Worm (Caenorhabditis elegans) whole organism, mixed stage, embryonic: Measurements from ENCODE around the gene nas-17.

ENCODE experiments used
- bed-3 ChIP-seq: fragments of 200-800 bp; sonication (Bioruptor generic); optimal IDR thresholded peaks from 3 replicates; lab custom pipeline; 2018; ENCODE audit warnings: mild to moderate bottlenecking, missing genetic modification characterization, moderate library complexity, missing compliant biosample characterization
- blmp-1 ChIP-seq: fragments of 150-350 bp; optimal IDR thresholded peaks from 2 replicates; lab custom pipeline; 2014; ENCODE audit warnings: missing biosample characterization, missing genetic modification characterization
- ceh-39 ChIP-seq: fragments of 150-350 bp; optimal IDR thresholded peaks from 2 replicates; lab custom pipeline; 2014; ENCODE audit warnings: missing biosample characterization, missing genetic modification characterization
- ceh-83 ChIP-seq: fragments of 200-800 bp; sonication (Bioruptor generic); optimal IDR thresholded peaks from 2 replicates; lab custom pipeline; 2018; ENCODE audit warnings: mild to moderate bottlenecking, missing genetic modification characterization, missing compliant biosample characterization
- ces-1 ChIP-seq: fragments of 150-350 bp; optimal IDR thresholded peaks from 2 replicates; lab custom pipeline; 2014; ENCODE audit warnings: missing biosample characterization, missing genetic modification reagents, missing genetic modification characterization
- cnd-1 ChIP-seq: fragments of 200-800 bp; sonication (Bioruptor generic); optimal IDR thresholded peaks from 2 replicates; lab custom pipeline; 2018; ENCODE audit warnings: mild to moderate bottlenecking, missing genetic modification characterization, missing compliant biosample characterization
- elt-1 ChIP-seq: sonication (generic microtip); optimal IDR thresholded peaks from 2 replicates; lab custom pipeline; 2017; ENCODE audit warnings: missing genetic modification characterization, mild to moderate bottlenecking, missing compliant biosample characterization, antibody characterized with exemption, moderate library complexity, borderline replicate concordance; ENCODE audit not compliant: insufficient read depth
- flh-1 ChIP-seq: fragments of 200-800 bp; sonication (Bioruptor generic); optimal IDR thresholded peaks from 2 replicates; lab custom pipeline; 2018; ENCODE audit warnings: mild to moderate bottlenecking, missing genetic modification characterization, moderate library complexity, missing compliant biosample characterization
- ham-2 ChIP-seq: fragments of 200-800 bp; sonication (Bioruptor generic); optimal IDR thresholded peaks from 2 replicates; lab custom pipeline; 2018; ENCODE audit warnings: mild to moderate bottlenecking, missing genetic modification characterization, missing compliant biosample characterization
- hlh-1 ChIP-seq: fragments of 150-350 bp; optimal IDR thresholded peaks from 2 replicates; lab custom pipeline; 2014; ENCODE audit warnings: missing biosample characterization, missing genetic modification reagents, missing genetic modification characterization
- lin-13 ChIP-seq: fragments of 150-350 bp; optimal IDR thresholded peaks from 2 replicates; lab custom pipeline; 2014; ENCODE audit warnings: missing biosample characterization, missing genetic modification characterization
- lin-32 ChIP-seq: fragments of 200-800 bp; sonication (Bioruptor generic); optimal IDR thresholded peaks from 2 replicates; lab custom pipeline; 2018; ENCODE audit warnings: mild to moderate bottlenecking, missing genetic modification characterization, missing compliant biosample characterization
- mab-5 ChIP-seq: fragments of 150-350 bp; optimal IDR thresholded peaks from 2 replicates; lab custom pipeline; 2014; ENCODE audit warnings: missing biosample characterization, missing genetic modification characterization
- mep-1 ChIP-seq: fragments of 150-350 bp; optimal IDR thresholded peaks from 2 replicates; lab custom pipeline; 2017; ENCODE audit warnings: missing biosample characterization, missing genetic modification reagents, missing genetic modification characterization, inconsistent platforms
- mls-2 ChIP-seq: sonication (generic microtip); optimal IDR thresholded peaks from 2 replicates; lab custom pipeline; 2016; ENCODE audit warnings: mild to moderate bottlenecking, missing genetic modification characterization, moderate library complexity, missing compliant biosample characterization
- nhr-2 ChIP-seq: fragments of 150-350 bp; optimal IDR thresholded peaks from 2 replicates; lab custom pipeline; 2014; ENCODE audit warnings: missing biosample characterization, missing genetic modification characterization
- nhr-237 ChIP-seq: fragments of 150-350 bp; optimal IDR thresholded peaks from 2 replicates; lab custom pipeline; 2014; ENCODE audit warnings: missing biosample characterization, missing genetic modification characterization
- nhr-28 ChIP-seq: fragments of 150-350 bp; optimal IDR thresholded peaks from 2 replicates; lab custom pipeline; 2014; ENCODE audit warnings: missing biosample characterization, missing genetic modification characterization
- nhr-76 ChIP-seq: sonication (generic microtip); optimal IDR thresholded peaks from 2 replicates; lab custom pipeline; 2017; ENCODE audit warnings: missing biosample characterization, missing genetic modification characterization
- pha-4 ChIP-seq: fragments of 150-350 bp; optimal IDR thresholded peaks from 2 replicates; lab custom pipeline; 2018; ENCODE audit warnings: missing biosample characterization, missing genetic modification reagents, missing genetic modification characterization
- sem-2 ChIP-seq: fragments of 200-800 bp; sonication (Bioruptor generic); optimal IDR thresholded peaks from 2 replicates; lab custom pipeline; 2018; ENCODE audit warnings: mild to moderate bottlenecking, missing genetic modification characterization, missing compliant biosample characterization
- sptf-1 ChIP-seq: sonication (generic microtip); optimal IDR thresholded peaks from 2 replicates; lab custom pipeline; 2017; ENCODE audit warnings: mild to moderate bottlenecking, missing genetic modification characterization, moderate library complexity, missing compliant biosample characterization
- tbx-8 ChIP-seq: fragments of 200-800 bp; sonication (Bioruptor generic); optimal IDR thresholded peaks from 2 replicates; lab custom pipeline; 2018; ENCODE audit warnings: mild to moderate bottlenecking, missing genetic modification characterization, moderate library complexity, missing compliant biosample characterization
- unc-120 ChIP-seq: sonication (generic microtip); optimal IDR thresholded peaks from 2 replicates; lab custom pipeline; 2017; ENCODE audit warnings: missing genetic modification characterization, missing compliant biosample characterization; ENCODE audit not compliant: poor library complexity, severe bottlenecking
- unc-62 ChIP-seq: fragments of 150-350 bp; optimal IDR thresholded peaks from 2 replicates; lab custom pipeline; 2014; ENCODE audit warnings: missing biosample characterization, missing genetic modification reagents, missing genetic modification characterization
- zip-8 ChIP-seq: fragments of 150-350 bp; optimal IDR thresholded peaks from 2 replicates; lab custom pipeline; 2014; ENCODE audit warnings: missing biosample characterization, missing genetic modification characterization

nas-17 gene

DNA sequence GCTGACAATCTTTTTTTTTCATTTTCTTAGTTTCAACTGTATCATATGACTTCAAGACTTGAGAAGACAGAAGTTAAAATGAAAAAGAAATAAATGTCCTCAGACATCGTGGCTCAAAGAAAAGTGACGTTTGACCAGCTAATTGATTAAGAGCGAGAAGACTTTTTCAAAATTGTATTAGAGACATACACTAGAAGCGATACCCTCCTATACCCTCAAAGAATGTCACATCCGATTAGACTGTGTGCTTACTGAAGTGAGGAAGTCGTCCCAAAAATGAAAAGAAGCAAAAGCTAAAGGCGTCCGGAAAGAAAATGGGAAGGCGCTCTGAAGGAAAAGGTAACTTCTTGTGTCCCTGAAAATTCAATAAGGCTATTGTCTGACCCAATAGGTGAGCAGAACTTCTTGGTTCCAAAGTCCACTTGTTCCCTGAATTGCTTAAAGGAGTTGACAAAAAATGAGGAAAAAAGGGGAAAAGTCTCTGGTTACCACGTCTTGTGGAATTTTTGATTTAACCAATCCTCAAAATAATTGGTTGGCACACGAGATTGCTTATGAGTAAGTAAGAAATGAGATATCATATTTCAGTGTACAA, 26.3 kb upstream of the nas-17 start:
- peak; percentile 73 for TF ChIP-seq ces-1 (GFP tag; lab: Kevin White, UChicago)
- TF ChIP-seq ceh-39 (tag; lab: Kevin White, UChicago) = no peak
- no peak for TF ChIP-seq flh-1 (GFP tag; lab: Kevin White, UChicago)
- TF ChIP-seq blmp-1 (tag; lab: Kevin White, UChicago) = no peak
- TF ChIP-seq nhr-28 (tag; lab: Kevin White, UChicago) = no peak

DNA sequence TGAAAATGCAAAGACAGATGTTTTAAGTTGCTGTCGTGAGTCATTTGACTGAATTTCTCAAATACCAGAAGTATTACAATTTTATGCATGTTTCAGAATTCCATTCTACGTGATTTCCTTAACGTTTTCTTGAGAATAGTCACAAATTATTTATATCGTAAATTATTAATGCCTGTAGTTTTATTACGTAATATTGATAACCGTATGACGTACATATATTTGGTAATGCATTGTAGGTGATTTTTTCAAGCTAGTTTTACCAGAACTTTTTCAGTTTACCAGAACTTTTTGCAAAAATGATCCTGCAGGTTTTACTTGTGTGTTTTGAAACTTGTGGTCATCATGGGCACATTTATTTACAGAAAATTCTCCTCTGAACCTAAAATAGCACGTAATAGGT, 24.8 kb upstream of the nas-17 start:
- no peak for TF ChIP-seq sptf-1 (tag; lab: Kevin White, UChicago)
- TF ChIP-seq nhr-76 (tag; lab: Kevin White, UChicago) = no peak
- no peak for TF ChIP-seq flh-1 (GFP tag; lab: Kevin White, UChicago)
- TF ChIP-seq blmp-1 (tag; lab: Kevin White, UChicago) = no peak
- TF ChIP-seq pha-4 (tag; lab: Kevin White, UChicago) = no peak
- TF ChIP-seq zip-8 (tag; lab: Kevin White, UChicago) = peak; percentile 92
- no peak for TF ChIP-seq ham-2 (GFP tag; lab: Kevin White, UChicago)
- no peak for TF ChIP-seq unc-120 (tag; lab: Kevin White, UChicago)
- TF ChIP-seq, all 35 proteins: peak for 1

DNA sequence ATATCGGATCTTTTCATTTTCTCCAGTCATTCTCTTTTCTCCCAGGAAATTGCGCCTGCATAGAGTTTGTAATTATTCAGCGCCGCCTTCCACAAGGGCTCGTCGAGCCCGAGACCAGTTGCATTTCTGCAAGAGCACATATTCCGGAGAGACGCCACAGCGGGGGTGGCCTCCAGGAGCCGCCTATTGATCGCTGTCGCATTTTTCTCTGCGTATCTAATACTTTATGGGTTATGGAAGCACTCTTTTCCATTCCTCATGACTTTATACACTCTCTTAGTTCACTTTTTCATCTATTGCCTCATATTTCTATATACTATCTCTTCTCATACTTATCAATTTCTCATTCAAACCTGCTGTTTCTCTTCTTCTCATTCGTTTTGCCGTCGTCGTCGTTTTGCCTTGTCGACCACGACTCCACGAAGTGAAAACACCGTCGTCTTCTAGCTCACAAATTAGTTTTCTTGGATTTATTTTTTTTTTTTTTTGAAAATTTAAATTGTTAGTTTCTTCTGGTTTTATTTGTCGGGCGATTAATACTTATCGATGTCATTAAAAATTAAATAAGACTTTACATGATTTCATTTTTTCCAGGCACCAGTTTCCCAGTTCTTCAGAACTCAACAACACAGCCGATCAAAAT, 23.4 kb upstream of the nas-17 start, which contains the start of gene cnb-1:
Gene cnb-1, plus strand, starts transcription at position 593 of the 643 bp plus-strand sequence.
- TF ChIP-seq blmp-1 (tag; lab: Kevin White, UChicago) (no peak), lin-32 (no peak), hlh-1 (tag; lab: Kevin White, UChicago) (peak; percentile 19), elt-1 (tag; lab: Kevin White, UChicago) (no peak), mab-5 (tag; lab: Kevin White, UChicago) (no peak), ces-1 (GFP tag; lab: Kevin White, UChicago) (peak; percentile 81), unc-120 (tag; lab: Kevin White, UChicago) (peak; percentile 78), mep-1 (tag; lab: Kevin White, UChicago) (peak; percentile 20), unc-62 (GFP tag; lab: Kevin White, UChicago) (peak; percentile 63), mls-2 (tag; lab: Kevin White, UChicago) (peak; percentile 42), sptf-1 (tag; lab: Kevin White, UChicago) (no peak)

DNA sequence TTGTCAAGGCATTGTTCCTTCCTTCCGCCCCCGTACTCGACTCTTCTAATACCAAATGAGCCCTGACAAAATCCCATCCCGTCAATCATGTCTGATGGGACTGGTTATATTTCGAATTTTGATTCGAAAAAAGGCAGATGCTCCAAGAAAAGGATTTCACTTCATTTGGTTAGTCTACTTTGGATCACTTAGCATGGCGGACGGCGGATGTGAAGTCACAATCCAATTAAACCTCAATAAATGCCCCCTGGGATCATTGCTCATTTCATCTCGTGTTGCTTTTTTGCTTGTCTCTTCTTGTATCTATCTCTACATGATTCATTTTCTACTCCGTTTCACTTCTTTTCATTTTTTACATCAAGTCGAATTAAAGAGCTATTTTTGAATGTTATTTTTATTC, 19.4 kb upstream of the nas-17 start:
- TF ChIP-seq elt-1 (tag; lab: Kevin White, UChicago) (no peak), ces-1 (GFP tag; lab: Kevin White, UChicago) (peak; percentile 70)

DNA sequence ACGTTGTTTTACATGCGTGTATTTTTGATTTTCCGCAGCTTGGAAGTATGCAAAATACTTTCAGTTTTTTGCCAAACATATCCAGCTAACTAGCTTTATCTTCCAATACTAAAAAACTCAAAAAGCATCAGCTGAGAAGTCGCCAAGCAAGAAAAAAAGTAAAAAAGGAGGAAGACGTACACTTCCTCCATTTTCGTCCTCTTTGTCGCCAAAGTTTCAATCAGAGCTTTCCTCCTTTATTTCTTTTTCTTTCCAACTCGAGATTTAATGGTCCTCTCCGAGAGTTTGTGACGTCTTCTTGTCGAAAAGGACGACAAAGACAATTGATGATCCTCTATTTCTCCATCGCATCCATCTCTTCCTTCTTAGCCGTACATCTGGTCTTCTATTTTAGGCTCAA, 18.1 kb upstream of the nas-17 start:
- TF ChIP-seq ceh-39 (tag; lab: Kevin White, UChicago) = no peak
- TF ChIP-seq, all 35 proteins: peak for 0

DNA sequence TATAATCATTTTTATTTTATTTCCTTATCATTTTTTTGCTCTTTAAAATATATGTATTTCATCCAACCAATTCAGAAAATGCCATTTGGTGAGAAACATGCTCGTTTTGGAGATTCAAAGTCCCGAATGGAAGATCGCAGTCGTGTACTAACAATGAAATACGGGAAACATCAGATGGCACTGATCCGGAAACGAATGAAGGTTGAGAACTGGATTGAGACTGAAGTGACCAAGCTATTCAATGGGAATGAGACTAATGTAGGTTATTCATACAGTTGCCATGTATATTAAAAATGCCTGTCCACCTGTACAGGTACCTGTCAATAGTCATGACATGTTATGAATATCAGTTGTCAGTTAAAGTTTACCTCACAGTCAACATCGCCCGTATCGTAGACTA, 15.7 kb upstream of the nas-17 start, which contains the start of gene F55C10.5:
Gene F55C10.5, plus strand, starts transcription at position 74 of the 400 bp plus-strand sequence.
- TF ChIP-seq unc-62 (GFP tag; lab: Kevin White, UChicago) (no peak), mab-5 (tag; lab: Kevin White, UChicago) (no peak), nhr-237 (tag; lab: Kevin White, UChicago) (no peak), lin-13 (tag; lab: Kevin White, UChicago) (no peak), zip-8 (tag; lab: Kevin White, UChicago) (no peak), bed-3 (no peak), cnd-1 (tag; lab: Kevin White, UChicago) (no peak), ceh-83 (GFP tag; lab: Kevin White, UChicago) (no peak), sem-2 (GFP tag; lab: Kevin White, UChicago) (no peak), tbx-8 (no peak), nhr-2 (no peak)
